Fruit fly (Drosophila melanogaster): ENCODE results near the gene CG31624.

The CG31624 gene

dm6 chr2L:21168295-21169159 is 31.6 kb downstream of the CG31624 start, which contains the start of the genes mAcon1, CG43345 and CG43346 (continued):
- TF ChIP-seq CG32772 (GFP tag; IDR thresholded peaks at IDR 0.05) (0 out of 2 replicates have a peak, but pooled peaks have one; percentile 33), CG9727 (GFP tag; optimal IDR thresholded peaks at IDR 0.05) (peak; percentile 79), cato (GFP tag; optimal IDR thresholded peaks at IDR 0.05; ENCODE audit: borderline replicate concordance) (peak; percentile 70), CG7839 (tag; optimal IDR thresholded peaks at IDR 0.05) (no peak), knrl (GFP tag; IDR thresholded peaks at IDR 0.05; ENCODE audit: partially characterized antibody) (peak; percentile 24; the same call in 1 of the 3 replicates), oc (tag; optimal IDR thresholded peaks at IDR 0.05) (no peak), CG7745 (tag; optimal IDR thresholded peaks at IDR 0.05) (no peak), her (GFP tag; optimal IDR thresholded peaks at IDR 0.05) (peak; percentile 84), psq (GFP tag; optimal IDR thresholded peaks at IDR 0.05) (peak; percentile 6), jing (GFP tag; optimal IDR thresholded peaks at IDR 0.05) (peak; percentile 52), Elba2 (GFP tag; optimal IDR thresholded peaks at IDR 0.05) (peak; percentile 11), CG17361 (GFP tag; IDR thresholded peaks at IDR 0.05) (no peak; the same call in 2 of the 3 replicates), CG10147 (GFP tag; optimal IDR thresholded peaks at IDR 0.05) (peak; percentile 81), CG12744 (GFP tag; optimal IDR thresholded peaks at IDR 0.05) (peak; percentile 70), abd-A (tag; optimal IDR thresholded peaks at IDR 0.05) (no peak), kah (GFP tag; optimal IDR thresholded peaks at IDR 0.05) (no peak), CG14710 (tag; optimal IDR thresholded peaks at IDR 0.05) (peak; percentile 86), CG11723 (GFP tag; optimal IDR thresholded peaks at IDR 0.05) (peak; percentile 72), Atf-2 (GFP tag; optimal IDR thresholded peaks at IDR 0.05) (peak; percentile 84), CG4820 (GFP tag; optimal IDR thresholded peaks at IDR 0.05) (peak; percentile 77), sisA (GFP tag; IDR thresholded peaks at IDR 0.05) (peak; percentile 60), NC2α (GFP tag; optimal IDR thresholded peaks at IDR 0.05) (peak; percentile 82), CG3847 (GFP tag; IDR thresholded peaks at IDR 0.05) (peak; percentile 92), vnd (GFP tag; IDR thresholded peaks at IDR 0.05; ENCODE audit: partially characterized antibody) (no peak), ash1 (GFP tag; optimal IDR thresholded peaks at IDR 0.05) (no peak), CoRest (tag; optimal IDR thresholded peaks at IDR 0.05) (peak; percentile 87), cwo (GFP tag; optimal IDR thresholded peaks at IDR 0.05) (peak; percentile 68), ind (GFP tag; optimal IDR thresholded peaks at IDR 0.05) (peak; percentile 83), Nf-YB (GFP tag; optimal IDR thresholded peaks at IDR 0.05) (peak; percentile 47), CG18764 (GFP tag; optimal IDR thresholded peaks at IDR 0.05) (peak; percentile 64), nerfin-2 (GFP tag; IDR thresholded peaks at IDR 0.05; ENCODE audit: partially characterized antibody) (no peak), CG8089 (GFP tag; optimal IDR thresholded peaks at IDR 0.05) (peak; percentile 73), CG12942 (GFP tag; optimal IDR thresholded peaks at IDR 0.05) (peak; percentile 73), Dp (GFP tag; optimal IDR thresholded peaks at IDR 0.05) (peak; percentile 75), CG12219 (GFP tag; optimal IDR thresholded peaks at IDR 0.05) (peak; percentile 60), ems (GFP tag; optimal IDR thresholded peaks at IDR 0.05) (peak; percentile 87), eve (GFP tag; optimal IDR thresholded peaks at IDR 0.05) (no peak), BEAF-32 (GFP tag; optimal IDR thresholded peaks at IDR 0.05) (peak; percentile 48), HLH3B (GFP tag; IDR thresholded peaks at IDR 0.05) (peak; percentile 46; the same call in 1 of the 2 replicates), prd (optimal IDR thresholded peaks at IDR 0.05) (no peak), prd (GFP tag; IDR thresholded peaks at IDR 0.05) (peak; percentile 78; the same call in 2 of the 3 replicates), pros (GFP tag; optimal IDR thresholded peaks at IDR 0.05) (no peak), CG13296 (GFP tag; optimal IDR thresholded peaks at IDR 0.05) (peak; percentile 82), Kr (GFP tag; optimal IDR thresholded peaks at IDR 0.05) (no peak), CHES-1-like (GFP tag; optimal IDR thresholded peaks at IDR 0.05) (peak; percentile 87), CG6765 (GFP tag; optimal IDR thresholded peaks at IDR 0.05) (peak; percentile 27), CG14014 (GFP tag; IDR thresholded peaks at IDR 0.05) (peak; percentile 75), Optix (GFP tag; IDR thresholded peaks at IDR 0.05) (0 out of 3 replicates have a peak, but pooled peaks have one; percentile 20)
